Worm (Caenorhabditis elegans) whole organism, mixed stage, embryonic: ENCODE measurements around the gene irld-62.

Experiments used
- M03D4.4 ChIP-seq: sonication (generic microtip); optimal IDR thresholded peaks from 2 replicates; lab custom pipeline; 2017; ENCODE audit warnings: mild to moderate bottlenecking, missing genetic modification characterization, missing compliant biosample characterization
- blmp-1 ChIP-seq: fragments of 150-350 bp; optimal IDR thresholded peaks from 2 replicates; lab custom pipeline; 2014; ENCODE audit warnings: missing biosample characterization, missing genetic modification characterization
- ceh-39 ChIP-seq: fragments of 150-350 bp; optimal IDR thresholded peaks from 2 replicates; lab custom pipeline; 2014; ENCODE audit warnings: missing biosample characterization, missing genetic modification characterization
- ceh-43 ChIP-seq: fragments of 200-800 bp; sonication (Bioruptor generic); optimal IDR thresholded peaks from 2 replicates; lab custom pipeline; 2018; ENCODE audit warnings: mild to moderate bottlenecking, missing genetic modification characterization, moderate library complexity, missing compliant biosample characterization
- ceh-83 ChIP-seq: fragments of 200-800 bp; sonication (Bioruptor generic); optimal IDR thresholded peaks from 2 replicates; lab custom pipeline; 2018; ENCODE audit warnings: mild to moderate bottlenecking, missing genetic modification characterization, missing compliant biosample characterization
- ces-1 ChIP-seq: fragments of 150-350 bp; optimal IDR thresholded peaks from 2 replicates; lab custom pipeline; 2014; ENCODE audit warnings: missing biosample characterization, missing genetic modification reagents, missing genetic modification characterization
- cnd-1 ChIP-seq: fragments of 200-800 bp; sonication (Bioruptor generic); optimal IDR thresholded peaks from 2 replicates; lab custom pipeline; 2018; ENCODE audit warnings: mild to moderate bottlenecking, missing genetic modification characterization, missing compliant biosample characterization
- drap-1 ChIP-seq: fragments of 200-800 bp; sonication (Bioruptor generic); optimal IDR thresholded peaks from 3 replicates; lab custom pipeline; 2018; ENCODE audit warnings: mild to moderate bottlenecking, missing genetic modification characterization, missing compliant biosample characterization
- elt-1 ChIP-seq: sonication (generic microtip); optimal IDR thresholded peaks from 2 replicates; lab custom pipeline; 2017; ENCODE audit warnings: missing genetic modification characterization, mild to moderate bottlenecking, missing compliant biosample characterization, antibody characterized with exemption, moderate library complexity, borderline replicate concordance; ENCODE audit not compliant: insufficient read depth
- elt-3 ChIP-seq: fragments of 150-350 bp; optimal IDR thresholded peaks from 2 replicates; lab custom pipeline; 2014; ENCODE audit warnings: missing biosample characterization, missing genetic modification characterization
- ham-2 ChIP-seq: fragments of 200-800 bp; sonication (Bioruptor generic); optimal IDR thresholded peaks from 2 replicates; lab custom pipeline; 2018; ENCODE audit warnings: mild to moderate bottlenecking, missing genetic modification characterization, missing compliant biosample characterization
- hlh-1 ChIP-seq: fragments of 150-350 bp; optimal IDR thresholded peaks from 2 replicates; lab custom pipeline; 2014; ENCODE audit warnings: missing biosample characterization, missing genetic modification reagents, missing genetic modification characterization
- lin-13 ChIP-seq: fragments of 150-350 bp; optimal IDR thresholded peaks from 2 replicates; lab custom pipeline; 2014; ENCODE audit warnings: missing biosample characterization, missing genetic modification characterization
- lin-32 ChIP-seq: fragments of 200-800 bp; sonication (Bioruptor generic); optimal IDR thresholded peaks from 2 replicates; lab custom pipeline; 2018; ENCODE audit warnings: mild to moderate bottlenecking, missing genetic modification characterization, missing compliant biosample characterization
- lsy-2 ChIP-seq: fragments of 150-350 bp; optimal IDR thresholded peaks from 2 replicates; lab custom pipeline; 2014; ENCODE audit warnings: missing biosample characterization, missing genetic modification characterization
- mls-2 ChIP-seq: sonication (generic microtip); optimal IDR thresholded peaks from 2 replicates; lab custom pipeline; 2016; ENCODE audit warnings: mild to moderate bottlenecking, missing genetic modification characterization, moderate library complexity, missing compliant biosample characterization
- nhr-12 ChIP-seq: fragments of 150-350 bp; optimal IDR thresholded peaks from 2 replicates; lab custom pipeline; 2014; ENCODE audit warnings: missing biosample characterization, missing genetic modification characterization
- nhr-2 ChIP-seq: fragments of 150-350 bp; optimal IDR thresholded peaks from 2 replicates; lab custom pipeline; 2014; ENCODE audit warnings: missing biosample characterization, missing genetic modification characterization
- nhr-237 ChIP-seq: fragments of 150-350 bp; optimal IDR thresholded peaks from 2 replicates; lab custom pipeline; 2014; ENCODE audit warnings: missing biosample characterization, missing genetic modification characterization
- nhr-28 ChIP-seq: fragments of 150-350 bp; optimal IDR thresholded peaks from 2 replicates; lab custom pipeline; 2014; ENCODE audit warnings: missing biosample characterization, missing genetic modification characterization
- nhr-76 ChIP-seq: sonication (generic microtip); optimal IDR thresholded peaks from 2 replicates; lab custom pipeline; 2017; ENCODE audit warnings: missing biosample characterization, missing genetic modification characterization
- pha-4 ChIP-seq: fragments of 150-350 bp; optimal IDR thresholded peaks from 2 replicates; lab custom pipeline; 2018; ENCODE audit warnings: missing biosample characterization, missing genetic modification reagents, missing genetic modification characterization
- sem-2 ChIP-seq: fragments of 200-800 bp; sonication (Bioruptor generic); optimal IDR thresholded peaks from 2 replicates; lab custom pipeline; 2018; ENCODE audit warnings: mild to moderate bottlenecking, missing genetic modification characterization, missing compliant biosample characterization
- snpc-4 ChIP-seq: fragments of 150-350 bp; optimal IDR thresholded peaks from 2 replicates; lab custom pipeline; 2014; ENCODE audit warnings: missing biosample characterization, missing genetic modification characterization
- tbx-8 ChIP-seq: fragments of 200-800 bp; sonication (Bioruptor generic); optimal IDR thresholded peaks from 2 replicates; lab custom pipeline; 2018; ENCODE audit warnings: mild to moderate bottlenecking, missing genetic modification characterization, moderate library complexity, missing compliant biosample characterization
- unc-62 ChIP-seq: fragments of 150-350 bp; optimal IDR thresholded peaks from 2 replicates; lab custom pipeline; 2014; ENCODE audit warnings: missing biosample characterization, missing genetic modification reagents, missing genetic modification characterization
- zip-8 ChIP-seq: fragments of 150-350 bp; optimal IDR thresholded peaks from 2 replicates; lab custom pipeline; 2014; ENCODE audit warnings: missing biosample characterization, missing genetic modification characterization
- ztf-11 ChIP-seq: fragments of 150-350 bp; optimal IDR thresholded peaks from 2 replicates; lab custom pipeline; 2014; ENCODE audit warnings: missing biosample characterization, missing genetic modification characterization

Gene irld-62

DNA sequence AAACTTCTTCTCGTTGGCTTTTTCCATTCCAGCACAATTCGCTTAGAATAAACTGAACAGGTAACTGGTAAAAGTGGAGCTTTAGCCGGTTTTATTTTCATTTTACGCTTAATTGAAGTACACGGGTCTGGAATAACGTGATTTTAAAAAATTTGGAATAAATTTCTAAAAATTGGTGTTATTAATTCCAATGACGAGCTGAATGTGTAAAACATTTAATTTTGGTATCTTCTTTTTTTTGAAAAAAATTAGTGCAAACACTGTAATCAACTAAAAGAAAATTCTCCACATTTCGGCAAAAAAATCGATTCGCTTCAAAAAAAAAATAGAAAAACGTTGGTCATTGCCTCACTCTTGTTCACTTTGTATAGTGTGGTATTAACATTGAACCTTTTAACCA, 38.6 kb upstream of the irld-62 start, which contains the start of gene T10H4.4:
TSS of gene T10H4.4 (minus strand) at position 101 of the 400 bp plus-strand sequence.
- no peak for TF ChIP-seq ceh-39 (tag; lab: Kevin White, UChicago)
- TF ChIP-seq lsy-2 (tag; lab: Kevin White, UChicago): no peak
- TF ChIP-seq lin-13 (tag; lab: Kevin White, UChicago): no peak
- TF ChIP-seq snpc-4: no peak

DNA sequence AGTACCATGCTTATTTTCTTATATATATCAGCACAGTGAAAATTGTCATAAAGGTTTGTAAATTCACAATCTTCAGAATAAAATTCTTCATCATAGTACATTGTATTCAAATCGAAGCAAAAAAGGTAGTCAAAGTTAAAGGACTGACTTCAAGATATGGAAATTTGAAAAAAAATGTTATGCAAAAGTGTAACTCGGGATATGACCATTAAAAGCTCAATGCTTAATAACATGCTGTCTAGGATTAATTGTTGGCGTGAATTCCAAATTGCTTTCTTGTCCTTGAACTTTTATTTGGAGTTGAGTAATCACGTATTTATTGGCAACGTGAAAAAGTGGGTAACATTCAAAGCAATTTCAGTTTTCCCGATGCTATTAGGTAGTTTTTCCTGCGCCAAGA, 36.1 kb upstream of the irld-62 start, which contains the start of gene srw-16:
TSS of gene srw-16 (minus strand) at position 101 of the 400 bp plus-strand sequence.
- no peak for TF ChIP-seq nhr-28 (tag; lab: Kevin White, UChicago)
- no peak for TF ChIP-seq nhr-12 (tag; lab: Kevin White, UChicago)
- no peak for TF ChIP-seq M03D4.4 (tag; lab: Kevin White, UChicago)
- no peak for TF ChIP-seq nhr-237 (tag; lab: Kevin White, UChicago)
- no peak for TF ChIP-seq snpc-4
- TF ChIP-seq hlh-1 (tag; lab: Kevin White, UChicago): no peak
- TF ChIP-seq ztf-11 (tag; lab: Kevin White, UChicago): no peak
- TF ChIP-seq blmp-1 (tag; lab: Kevin White, UChicago): no peak
- TF ChIP-seq cnd-1 (tag; lab: Kevin White, UChicago): no peak
- no peak for TF ChIP-seq ces-1 (GFP tag; lab: Kevin White, UChicago)
- TF ChIP-seq drap-1 (GFP tag; lab: Kevin White, UChicago): no peak
- TF ChIP-seq elt-1 (tag; lab: Kevin White, UChicago): no peak
- no peak for TF ChIP-seq tbx-8
- TF ChIP-seq unc-62: no peak
- no peak for TF ChIP-seq sem-2 (GFP tag; lab: Kevin White, UChicago)
- no peak for TF ChIP-seq zip-8 (tag; lab: Kevin White, UChicago)
- no peak for TF ChIP-seq pha-4 (tag; lab: Kevin White, UChicago)
- TF ChIP-seq ceh-83 (GFP tag; lab: Kevin White, UChicago): no peak

DNA sequence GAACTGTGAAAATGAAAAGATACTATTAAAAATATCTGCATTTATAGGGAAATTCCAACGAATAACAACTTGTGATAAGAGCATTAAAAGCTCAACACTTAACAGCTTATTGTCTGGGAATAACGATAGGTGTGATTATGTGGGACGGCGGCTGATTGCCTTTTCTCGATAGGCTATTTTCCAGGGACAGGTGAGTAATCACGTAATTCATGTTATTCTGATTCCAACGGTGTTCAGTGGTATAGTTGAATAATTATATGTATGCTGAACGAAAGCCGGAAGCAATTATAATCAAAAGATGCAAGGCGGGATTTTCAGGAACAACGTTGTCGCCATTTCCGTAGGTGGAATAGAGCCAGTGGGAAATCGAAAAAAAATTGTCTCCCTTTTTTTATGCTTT, 34.0 kb upstream of the irld-62 start, which contains the start of gene srw-17:
TSS of gene srw-17 (minus strand) at position 101 of the 400 bp plus-strand sequence.
- no peak for TF ChIP-seq snpc-4
- TF ChIP-seq ceh-43 (GFP tag; lab: Kevin White, UChicago): no peak
- no peak for TF ChIP-seq zip-8 (tag; lab: Kevin White, UChicago)
- TF ChIP-seq nhr-2 (tag; lab: Kevin White, UChicago): no peak

DNA sequence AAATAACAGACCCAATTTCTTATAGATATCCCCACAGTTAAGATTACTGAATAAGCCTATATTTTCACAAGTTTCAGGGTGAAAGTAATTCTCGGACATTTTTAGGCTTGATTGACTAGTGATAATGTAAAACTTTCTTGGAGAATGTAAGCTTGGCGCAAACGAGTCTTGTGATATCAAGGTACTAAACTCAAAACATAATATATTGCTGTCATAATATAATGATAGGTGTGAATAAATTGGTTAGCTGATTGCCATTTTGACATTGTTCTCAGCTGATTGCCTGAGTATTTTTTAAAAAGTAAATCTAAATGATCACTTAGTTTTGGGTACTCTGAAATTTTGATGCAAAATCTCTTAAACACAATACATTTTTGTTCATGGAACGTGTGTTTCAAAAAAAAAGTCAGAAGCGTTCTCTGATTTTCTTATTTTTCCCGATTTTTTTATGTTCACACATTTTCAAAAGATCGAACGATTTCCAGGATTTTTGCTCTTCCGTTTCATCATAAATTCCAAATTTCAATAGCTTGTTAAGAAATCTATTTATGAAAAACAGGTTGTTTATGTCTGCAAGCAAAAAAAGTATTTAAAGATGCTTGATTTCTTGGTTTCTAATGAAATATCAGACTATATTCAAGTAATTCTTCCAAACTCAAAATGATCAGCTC, 29.5 kb upstream of the irld-62 start, which contains the start of the genes srw-19 and srx-51:
TSS of gene srw-19 (minus strand) at position 101 of the 671 bp plus-strand sequence.
TSS of gene srx-51 (plus strand) at position 621 of the 671 bp plus-strand sequence.
- TF ChIP-seq nhr-28 (tag; lab: Kevin White, UChicago): no peak
- TF ChIP-seq zip-8 (tag; lab: Kevin White, UChicago): no peak
- no peak for TF ChIP-seq mls-2
- no peak for TF ChIP-seq ces-1 (GFP tag; lab: Kevin White, UChicago)

DNA sequence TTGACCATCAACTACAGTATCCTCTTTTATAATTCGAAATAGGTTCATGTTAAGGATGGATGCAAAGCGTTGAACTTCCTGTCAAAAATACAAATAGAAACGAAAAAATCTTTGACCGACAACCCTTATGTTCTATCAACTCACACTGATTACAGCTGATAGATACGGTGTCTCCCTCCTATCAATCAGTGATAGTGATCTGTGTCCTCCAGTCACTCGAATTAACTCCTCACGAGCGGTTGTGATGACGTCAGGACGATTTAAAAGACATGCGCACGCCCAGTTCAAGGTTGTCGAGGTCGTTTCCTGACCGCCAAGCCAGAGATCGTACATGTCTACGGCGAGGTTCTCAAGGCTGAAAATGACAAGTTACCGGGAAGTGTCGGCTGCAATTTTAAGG, 24.9 kb upstream of the irld-62 start:
- TF ChIP-seq lin-32 (GFP tag; lab: Kevin White, UChicago): no peak
- TF ChIP-seq ceh-83 (GFP tag; lab: Kevin White, UChicago): no peak
- TF ChIP-seq zip-8 (tag; lab: Kevin White, UChicago): no peak
- no peak for TF ChIP-seq drap-1 (GFP tag; lab: Kevin White, UChicago)
- TF ChIP-seq nhr-237 (tag; lab: Kevin White, UChicago): no peak
- no peak for TF ChIP-seq ceh-43 (GFP tag; lab: Kevin White, UChicago)
- TF ChIP-seq lin-13 (tag; lab: Kevin White, UChicago): no peak
- no peak for TF ChIP-seq ceh-39 (tag; lab: Kevin White, UChicago)
- TF ChIP-seq M03D4.4 (tag; lab: Kevin White, UChicago): no peak
- no peak for TF ChIP-seq nhr-76
- TF ChIP-seq hlh-1 (tag; lab: Kevin White, UChicago): no peak
- TF ChIP-seq nhr-12 (tag; lab: Kevin White, UChicago): no peak
- no peak for TF ChIP-seq elt-3 (tag; lab: Kevin White, UChicago)
- no peak for TF ChIP-seq ham-2 (GFP tag; lab: Kevin White, UChicago)
- no peak for TF ChIP-seq cnd-1 (tag; lab: Kevin White, UChicago)
